Fruit fly (Drosophila melanogaster) whole organism, embryonic: ENCODE results near the gene CG33514.

ENCODE experiments used
- Ada2b ChIP-seq: fragments of 200-800 bp; sonication (Bioruptor generic); IDR thresholded peaks from 2 replicates; pipeline ENCODE4 v1.3.6; 2022; ENCODE audit warnings: missing biosample characterization, missing genetic modification characterization
- Adf1 ChIP-seq: fragments of 200-800 bp; sonication (Bioruptor generic); IDR thresholded peaks from 2 replicates; pipeline ENCODE4 v1.3.6; 2022; ENCODE audit warnings: missing biosample characterization, missing genetic modification characterization
- Atf6 ChIP-seq: fragments of 200-800 bp; sonication (Bioruptor generic); IDR thresholded peaks from 2 replicates; pipeline ENCODE4 v1.3.6; 2022; ENCODE audit warnings: missing biosample characterization, missing genetic modification characterization
- BEAF-32 ChIP-seq: fragments of 200-800 bp; sonication (Bioruptor generic); optimal IDR thresholded peaks from 3 replicates; lab custom pipeline; 2017; ENCODE audit warnings: missing biosample characterization, missing genetic modification characterization, mild to moderate bottlenecking, moderate library complexity, missing genetic modification reagents
- Blimp-1 ChIP-seq: fragments of 200-800 bp; sonication (Bioruptor generic); optimal IDR thresholded peaks from 3 replicates; lab custom pipeline; 2018; ENCODE audit warnings: missing biosample characterization, missing genetic modification characterization, mild to moderate bottlenecking, moderate library complexity, missing genetic modification reagents
- CG10321 ChIP-seq: fragments of 200-800 bp; sonication (Bioruptor generic); IDR thresholded peaks from 2 replicates; pipeline ENCODE4 v1.3.6; 2022; ENCODE audit warnings: missing biosample characterization, missing genetic modification characterization
- CG10366 ChIP-seq: fragments of 200-800 bp; sonication (Bioruptor generic); IDR thresholded peaks from 2 replicates; pipeline ENCODE4 v1.3.6; 2022; ENCODE audit warnings: missing biosample characterization, missing genetic modification characterization
- CG11247 ChIP-seq: fragments of 200-800 bp; sonication (Bioruptor generic); IDR thresholded peaks from 2 replicates; pipeline ENCODE4 v1.3.6; 2022; ENCODE audit warnings: missing biosample characterization, missing genetic modification characterization
- CG12769 ChIP-seq: fragments of 200-800 bp; sonication (Bioruptor generic); optimal IDR thresholded peaks from 2 replicates; lab custom pipeline; 2019; ENCODE audit warnings: missing biosample characterization, mild to moderate bottlenecking, missing genetic modification characterization, moderate library complexity
- CG13894 ChIP-seq: fragments of 200-800 bp; sonication (Bioruptor generic); optimal IDR thresholded peaks from 3 replicates; lab custom pipeline; 2018; ENCODE audit warnings: missing biosample characterization, mild to moderate bottlenecking, missing genetic modification characterization, moderate library complexity
- CG15269 ChIP-seq: fragments of 200-800 bp; sonication (Bioruptor generic); optimal IDR thresholded peaks from 2 replicates; lab custom pipeline; 2018; ENCODE audit warnings: missing biosample characterization, mild to moderate bottlenecking, missing genetic modification characterization, moderate library complexity
- CG16779 ChIP-seq: fragments of 200-800 bp; sonication (Bioruptor generic); IDR thresholded peaks from 2 replicates; pipeline ENCODE4 v1.3.6; 2022; ENCODE audit warnings: missing biosample characterization, missing genetic modification characterization
- CG17385 ChIP-seq: fragments of 200-800 bp; sonication (Bioruptor generic); optimal IDR thresholded peaks from 3 replicates; lab custom pipeline; 2018; ENCODE audit warnings: missing biosample characterization, mild to moderate bottlenecking, missing genetic modification characterization
- CG2875 ChIP-seq: fragments of 200-800 bp; sonication (Bioruptor generic); optimal IDR thresholded peaks from 2 replicates; lab custom pipeline; 2017; ENCODE audit warnings: missing biosample characterization, mild to moderate bottlenecking, missing genetic modification characterization, missing genetic modification reagents
- CG32767 ChIP-seq: fragments of 200-800 bp; sonication (Bioruptor generic); IDR thresholded peaks from 2 replicates; pipeline ENCODE4 v1.3.6; 2022; ENCODE audit warnings: missing biosample characterization, missing genetic modification characterization
- CG33213 ChIP-seq: fragments of 200-800 bp; sonication (Bioruptor generic); optimal IDR thresholded peaks from 3 replicates; lab custom pipeline; 2016; ENCODE audit warnings: missing biosample characterization, missing genetic modification characterization
- CG4360 ChIP-seq: fragments of 200-800 bp; sonication (Bioruptor generic); IDR thresholded peaks from 2 replicates; pipeline ENCODE4 v1.3.6; 2022; ENCODE audit warnings: missing biosample characterization, missing genetic modification characterization
- CG5180 ChIP-seq: fragments of 200-800 bp; sonication (Bioruptor generic); optimal IDR thresholded peaks from 3 replicates; lab custom pipeline; 2017; ENCODE audit warnings: missing biosample characterization, missing genetic modification characterization, mild to moderate bottlenecking, moderate library complexity, missing genetic modification reagents
- CG7963 ChIP-seq: fragments of 200-800 bp; sonication (Bioruptor generic); IDR thresholded peaks from 3 replicates; pipeline ENCODE4 v1.3.6; 2022; ENCODE audit warnings: missing biosample characterization, missing genetic modification characterization; ENCODE audit not compliant: partially characterized antibody
- CG7987 ChIP-seq: fragments of 200-800 bp; sonication (Bioruptor generic); optimal IDR thresholded peaks from 2 replicates; lab custom pipeline; 2018; ENCODE audit warnings: missing biosample characterization, mild to moderate bottlenecking, missing genetic modification characterization, moderate library complexity
- CG8290 ChIP-seq, 3 experiments: fragments of 200-800 bp; sonication (Bioruptor generic); optimal IDR thresholded peaks; 2 replicates each; lab custom pipeline; 2016 to 2019; ENCODE audit warnings: missing biosample characterization in 3 of 3, missing genetic modification characterization in 3 of 3, mild to moderate bottlenecking in 2 of 3, moderate library complexity in 1 of 3
- CG8388 ChIP-seq: fragments of 200-800 bp; sonication (Bioruptor generic); optimal IDR thresholded peaks from 2 replicates; lab custom pipeline; 2019; ENCODE audit warnings: missing biosample characterization, mild to moderate bottlenecking, missing genetic modification characterization, moderate library complexity
- CG8765 ChIP-seq: fragments of 200-800 bp; sonication (Bioruptor generic); IDR thresholded peaks from 2 replicates; pipeline ENCODE4 v1.3.6; 2022; ENCODE audit warnings: missing biosample characterization, missing genetic modification characterization
- CG9932 ChIP-seq: fragments of 200-800 bp; sonication (Bioruptor generic); IDR thresholded peaks from 2 replicates; pipeline ENCODE4 v1.3.6; 2022; ENCODE audit warnings: missing biosample characterization, missing genetic modification characterization
- D19B ChIP-seq: fragments of 200-800 bp; sonication (Bioruptor generic); optimal IDR thresholded peaks from 2 replicates; lab custom pipeline; 2017; ENCODE audit warnings: missing biosample characterization, mild to moderate bottlenecking, missing genetic modification characterization
- Dbx ChIP-seq: fragments of 200-800 bp; sonication (Bioruptor generic); IDR thresholded peaks from 3 replicates; pipeline ENCODE4 v1.3.6; 2022; ENCODE audit warnings: missing biosample characterization, missing genetic modification characterization
- Deaf1 ChIP-seq: fragments of 200-800 bp; optimal IDR thresholded peaks from 3 replicates; lab custom pipeline; 2019; ENCODE audit warnings: missing biosample characterization, mild to moderate bottlenecking, missing genetic modification characterization, moderate library complexity
- Doc2 ChIP-seq: fragments of 200-800 bp; sonication (Bioruptor generic); IDR thresholded peaks from 2 replicates; pipeline ENCODE4 v1.3.6; 2022; ENCODE audit warnings: missing biosample characterization, missing genetic modification characterization
- Ets65A ChIP-seq: fragments of 200-800 bp; sonication (Bioruptor generic); peaks from one replicate; lab custom pipeline; 2016; ENCODE audit warnings: missing biosample characterization, missing genetic modification characterization
- Fer1 ChIP-seq: fragments of 200-800 bp; sonication (Bioruptor generic); optimal IDR thresholded peaks from 2 replicates; lab custom pipeline; 2017; ENCODE audit warnings: missing biosample characterization, mild to moderate bottlenecking, missing genetic modification characterization
- H2.0 ChIP-seq: fragments of 200-800 bp; sonication (Bioruptor generic); IDR thresholded peaks from 2 replicates; pipeline ENCODE4 v1.3.6; 2022; ENCODE audit warnings: missing biosample characterization, missing genetic modification characterization
- HLH54F ChIP-seq: fragments of 200-800 bp; sonication (Bioruptor generic); optimal IDR thresholded peaks from 3 replicates; lab custom pipeline; 2016; ENCODE audit warnings: missing biosample characterization, missing genetic modification characterization
- HmgZ ChIP-seq: fragments of 200-800 bp; sonication (Bioruptor generic); optimal IDR thresholded peaks from 2 replicates; lab custom pipeline; 2018; ENCODE audit warnings: missing biosample characterization, mild to moderate bottlenecking, missing genetic modification characterization
- Lpt ChIP-seq: fragments of >200 bp; optimal IDR thresholded peaks from 2 replicates; lab custom pipeline; 2018; ENCODE audit warnings: missing biosample characterization, missing genetic modification characterization
- al ChIP-seq: fragments of 200-800 bp; sonication (Bioruptor generic); IDR thresholded peaks from 2 replicates; pipeline ENCODE4 v1.3.6; 2022; ENCODE audit warnings: missing biosample characterization, missing genetic modification characterization
- bowl ChIP-seq: fragments of 200-800 bp; sonication (Bioruptor generic); IDR thresholded peaks from 2 replicates; pipeline ENCODE4 v1.3.6; 2022; ENCODE audit warnings: missing biosample characterization, missing genetic modification characterization
- chinmo ChIP-seq: fragments of 200-800 bp; sonication (Bioruptor generic); IDR thresholded peaks from 4 replicates; pipeline ENCODE4 v1.3.6; 2022; ENCODE audit warnings: missing biosample characterization, missing genetic modification characterization; ENCODE audit not compliant: partially characterized antibody
- chm ChIP-seq: fragments of 200-800 bp; sonication (Bioruptor generic); IDR thresholded peaks from 2 replicates; pipeline ENCODE4 v1.3.6; 2022; ENCODE audit warnings: missing biosample characterization, missing genetic modification characterization
- ci ChIP-seq: fragments of 200-800 bp; sonication (Bioruptor generic); IDR thresholded peaks from 3 replicates; pipeline ENCODE4 v1.3.6; 2022; ENCODE audit warnings: missing biosample characterization, missing genetic modification characterization
- crc ChIP-seq: fragments of 200-800 bp; sonication (Bioruptor generic); optimal IDR thresholded peaks from 2 replicates; lab custom pipeline; 2016; ENCODE audit warnings: missing biosample characterization, missing genetic modification characterization
- dimm ChIP-seq: fragments of 200-800 bp; sonication (Bioruptor generic); IDR thresholded peaks from 2 replicates; pipeline ENCODE4 v1.3.6; 2022; ENCODE audit warnings: missing biosample characterization, missing genetic modification characterization
- gcm ChIP-seq: fragments of 200-800 bp; sonication (Bioruptor generic); optimal IDR thresholded peaks from 2 replicates; lab custom pipeline; 2019; ENCODE audit warnings: missing biosample characterization, mild to moderate bottlenecking, missing genetic modification characterization, moderate library complexity
- kay ChIP-seq: fragments of 200-800 bp; sonication (Bioruptor generic); optimal IDR thresholded peaks from 2 replicates; lab custom pipeline; 2016; ENCODE audit warnings: missing biosample characterization, missing genetic modification characterization
- klu ChIP-seq: fragments of 200-800 bp; sonication (Bioruptor generic); IDR thresholded peaks from 2 replicates; pipeline ENCODE4 v1.3.6; 2022; ENCODE audit warnings: missing biosample characterization, missing genetic modification characterization
- nau ChIP-seq: fragments of 200-800 bp; sonication (Bioruptor generic); optimal IDR thresholded peaks from 3 replicates; lab custom pipeline; 2017; ENCODE audit warnings: missing biosample characterization, mild to moderate bottlenecking, missing genetic modification characterization, missing genetic modification reagents
- ranshi ChIP-seq: fragments of 200-800 bp; sonication (Bioruptor generic); IDR thresholded peaks from 2 replicates; pipeline ENCODE4 v1.3.6; 2022; ENCODE audit warnings: missing biosample characterization, missing genetic modification characterization
- sd ChIP-seq: fragments of 200-800 bp; sonication (Bioruptor generic); optimal IDR thresholded peaks from 3 replicates; lab custom pipeline; 2018; ENCODE audit warnings: missing biosample characterization, mild to moderate bottlenecking, missing genetic modification characterization, moderate library complexity
- shn ChIP-seq: fragments of 200-800 bp; sonication (Bioruptor generic); optimal IDR thresholded peaks from 3 replicates; lab custom pipeline; 2016; ENCODE audit warnings: missing biosample characterization, missing genetic modification characterization
- wek ChIP-seq: fragments of 200-800 bp; sonication (Bioruptor generic); optimal IDR thresholded peaks from 3 replicates; lab custom pipeline; 2018; ENCODE audit warnings: missing biosample characterization, mild to moderate bottlenecking, missing genetic modification characterization, moderate library complexity

Gene CG33514

DNA sequence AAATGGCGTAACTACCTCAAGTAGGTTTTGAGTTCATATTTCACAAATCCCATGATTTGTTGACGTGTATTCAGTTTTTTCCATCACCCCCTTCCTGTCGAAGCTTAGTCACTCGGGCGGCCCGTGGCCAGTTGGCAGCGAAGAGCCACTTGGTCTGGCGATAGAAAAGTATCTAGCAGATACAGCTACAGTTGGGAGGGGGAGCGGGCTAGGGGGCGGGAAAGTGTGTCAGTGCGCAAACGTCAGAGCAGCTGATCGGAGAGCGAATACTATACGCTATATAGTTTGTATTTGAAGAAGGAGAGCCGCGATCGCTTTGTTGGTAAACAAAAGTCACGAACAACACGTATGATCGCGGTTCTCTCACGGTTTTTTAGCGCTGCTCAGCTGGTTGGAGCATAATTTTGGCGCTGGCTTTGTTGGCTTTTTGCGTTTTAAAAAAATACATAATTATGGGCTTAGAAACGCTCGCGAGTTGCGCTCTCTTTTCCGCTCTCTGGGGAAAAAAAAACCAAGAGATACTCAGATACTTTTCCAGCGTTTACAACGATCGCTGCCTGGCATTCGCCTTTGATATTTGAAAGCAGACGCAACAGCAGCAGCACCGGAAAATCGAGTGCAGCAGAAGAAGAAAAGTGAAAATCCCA, 48.7 kb downstream of the CG33514 start (continued):
- TF ChIP-seq Ada2b (peak; percentile 37; the same call in 1 of the 2 replicates), Lpt (GFP tag; lab: Kevin White, UChicago) (no peak), nau (GFP tag; lab: Kevin White, UChicago) (no peak), sd (tag; lab: Kevin White, UChicago) (peak; percentile 69), Fer1 (peak; percentile 20), chm (peak; percentile 42; the same call in 1 of the 2 replicates), Blimp-1 (GFP tag; lab: Kevin White, UChicago) (no peak), Ets65A (GFP tag; lab: Kevin White, UChicago) (peak; percentile 33), shn (peak; percentile 49), CG4360 (no peak), Dbx (GFP tag; lab: Robert Waterston, UW) (peak; percentile 51; the same call in 1 of the 3 replicates), bowl (no peak), Doc2 (GFP tag; lab: Robert Waterston, UW) (no peak), CG7963 (GFP tag; lab: Robert Waterston, UW) (no peak), CG33213 (no peak), CG16779 (GFP tag; lab: Robert Waterston, UW) (no peak), HmgZ (tag; lab: Kevin White, UChicago) (peak; percentile 45), crc (GFP tag; lab: Kevin White, UChicago) (no peak), CG11247 (GFP tag; lab: Robert Waterston, UW) (peak; percentile 28; the same call in 1 of the 2 replicates), CG7987 (GFP tag; lab: Kevin White, UChicago) (peak; percentile 99), CG8765 (GFP tag; lab: Robert Waterston, UW) (no peak), ranshi (GFP tag; lab: Robert Waterston, UW) (0 out of 2 replicates have a peak, but pooled peaks have one; percentile 28), Atf6 (GFP tag; lab: Robert Waterston, UW) (no peak; the same call in 1 of the 2 replicates), H2.0 (GFP tag; lab: Robert Waterston, UW) (0 out of 2 replicates have a peak, but pooled peaks have one; percentile 5), wek (GFP tag; lab: Kevin White, UChicago) (peak; percentile 47), HLH54F (peak; percentile 14), gcm (GFP tag; lab: Kevin White, UChicago) (no peak), CG12769 (tag; lab: Kevin White, UChicago) (peak; percentile 88), ci (GFP tag; lab: Robert Waterston, UW) (peak; percentile 56; the same call in 1 of the 3 replicates), CG10321 (GFP tag; lab: Robert Waterston, UW) (no peak), klu (GFP tag; lab: Robert Waterston, UW) (0 out of 2 replicates have a peak, but pooled peaks have one; percentile 7), D19B (GFP tag; lab: Kevin White, UChicago) (peak; percentile 22), al (peak; percentile 46; the same call in 1 of the 2 replicates), dimm (GFP tag; lab: Robert Waterston, UW) (no peak), chinmo (GFP tag; lab: Robert Waterston, UW) (peak; percentile 98), CG8388 (GFP tag; lab: Kevin White, UChicago) (no peak), CG5180 (GFP tag; lab: Kevin White, UChicago) (peak; percentile 70), CG2875 (GFP tag; lab: Kevin White, UChicago) (no peak), CG15269 (tag; lab: Kevin White, UChicago) (peak; percentile 18), kay (peak; percentile 92), CG9932 (GFP tag; lab: Robert Waterston, UW) (peak; percentile 77), Deaf1 (tag; lab: Kevin White, UChicago) (peak; percentile 47), CG8290 (GFP tag; optimal IDR thresholded peaks at IDR 0.05; lab: Kevin White, UChicago) (no peak), CG8290 (tag; optimal IDR thresholded peaks at IDR 0.05; lab: Kevin White, UChicago) (peak in 1 of 2 experiments; percentile 88), Adf1 (GFP tag; lab: Robert Waterston, UW) (peak; percentile 69), BEAF-32 (GFP tag; lab: Kevin White, UChicago) (no peak), CG10366 (GFP tag; lab: Robert Waterston, UW) (peak; percentile 45), CG13894 (peak; percentile 80), CG17385 (GFP tag; lab: Kevin White, UChicago) (peak; percentile 16), CG32767 (GFP tag; lab: Robert Waterston, UW) (peak; percentile 74)
